Worm (Caenorhabditis elegans): ENCODE data around the gene C01G10.9.

- no peak for TF ChIP-seq gmeb-2 (tag; optimal IDR thresholded peaks at IDR 0.05)
- TF ChIP-seq ama-1 (optimal IDR thresholded peaks at IDR 0.05) = no peak
- TF ChIP-seq ref-2 (tag; optimal IDR thresholded peaks at IDR 0.05) = no peak
- no peak for TF ChIP-seq hlh-13 (GFP tag; optimal IDR thresholded peaks at IDR 0.05)
Measured at ce11 chrV:15067165-15067564, 15.2 kb upstream of the C01G10.9 start, which contains the start of gene C25D7.10.

Data from whole organism, late embryonic.